Worm (Caenorhabditis elegans): ENCODE measurements around the gene pgp-8.

Gene pgp-8

ce11 chrX:10902723-10903322 lies 38.6 kb upstream of the pgp-8 start, which contains the start of gene acbp-3:
TSS of gene acbp-3 (plus strand) at chrX:10903272.
- TF ChIP-seq D1046.2 (GFP tag; IDR thresholded peaks at IDR 0.05) (no peak), fkh-10 (GFP tag; optimal IDR thresholded peaks at IDR 0.05) (no peak), aha-1 (tag) (no peak), spr-1 (tag; optimal IDR thresholded peaks at IDR 0.05) (no peak), ZK546.5 (tag; optimal IDR thresholded peaks at IDR 0.05) (no peak), daf-12 (tag; optimal IDR thresholded peaks at IDR 0.05) (no peak), unc-39 (tag; optimal IDR thresholded peaks at IDR 0.05) (no peak), attf-4 (tag; optimal IDR thresholded peaks at IDR 0.05) (no peak), zfp-2 (tag; optimal IDR thresholded peaks at IDR 0.05) (no peak), dmd-8 (GFP tag; IDR thresholded peaks at IDR 0.05) (no peak), Y5F2A.4 (GFP tag; optimal IDR thresholded peaks at IDR 0.05) (no peak)

ce11 chrX:10901766-10902165 lies 37.5 kb upstream of the pgp-8 start:
- TF ChIP-seq mep-1 (tag; optimal IDR thresholded peaks at IDR 0.05): no peak
- TF ChIP-seq tra-1 (GFP tag; IDR thresholded peaks at IDR 0.05): 0 out of 2 replicates have a peak, but pooled peaks have one; percentile 23
- TF ChIP-seq dmd-6 (GFP tag; IDR thresholded peaks at IDR 0.05): peak; percentile 79
- TF ChIP-seq gei-8 (GFP tag; optimal IDR thresholded peaks at IDR 0.05): no peak
- TF ChIP-seq aly-2 (tag; optimal IDR thresholded peaks at IDR 0.05): no peak
- peak; percentile 24 for TF ChIP-seq ztf-7 (tag; optimal IDR thresholded peaks at IDR 0.05)
- no peak for TF ChIP-seq daf-16 (GFP tag; optimal IDR thresholded peaks at IDR 0.05)
- TF ChIP-seq daf-16 (tag; optimal IDR thresholded peaks at IDR 0.05): peak; percentile 90
- no peak for TF ChIP-seq ceh-32 (tag; optimal IDR thresholded peaks at IDR 0.05; ENCODE audit: poor library complexity)
- TF ChIP-seq arid-1 (GFP tag; conservative IDR thresholded peaks at IDR 0.05): no peak
- no peak for TF ChIP-seq pha-4 (GFP tag; IDR thresholded peaks at IDR 0.05)
- no peak for TF ChIP-seq pha-4 (tag; optimal IDR thresholded peaks at IDR 0.05)
- no peak for TF ChIP-seq ces-1 (GFP tag; optimal IDR thresholded peaks at IDR 0.05)
- no peak for TF ChIP-seq nhr-111 (GFP tag; optimal IDR thresholded peaks at IDR 0.05)
- TF ChIP-seq mdt-29 (GFP tag; IDR thresholded peaks at IDR 0.05): no peak
- no peak for TF ChIP-seq rbr-2 (tag; optimal IDR thresholded peaks at IDR 0.05)
- no peak for TF ChIP-seq zip-11 (GFP tag; IDR thresholded peaks at IDR 0.05)
- TF ChIP-seq hlh-30 (tag; optimal IDR thresholded peaks at IDR 0.05; ENCODE audit: insufficient read depth): peak; percentile 66
- TF ChIP-seq set-16 (GFP tag; IDR thresholded peaks at IDR 0.05): no peak
- TF ChIP-seq duxl-1 (tag; optimal IDR thresholded peaks at IDR 0.05; ENCODE audit: poor library complexity): no peak
- no peak for TF ChIP-seq R02D3.7 (tag; optimal IDR thresholded peaks at IDR 0.05)
- TF ChIP-seq lin-39 (tag; optimal IDR thresholded peaks at IDR 0.05): no peak
- no peak for TF ChIP-seq nhr-42 (GFP tag; IDR thresholded peaks at IDR 0.05)
- TF ChIP-seq dve-1 (tag; optimal IDR thresholded peaks at IDR 0.05; ENCODE audit: insufficient read depth): peak; percentile 86
- peak; percentile 43 for TF ChIP-seq nhr-48 (tag; optimal IDR thresholded peaks at IDR 0.05)
- TF ChIP-seq snpc-4 (tag; optimal IDR thresholded peaks at IDR 0.05): no peak
- no peak for TF ChIP-seq lim-7 (GFP tag; IDR thresholded peaks at IDR 0.05)
- TF ChIP-seq spr-3 (GFP tag; optimal IDR thresholded peaks at IDR 0.05): no peak
- no peak for TF ChIP-seq ZK546.5 (tag; optimal IDR thresholded peaks at IDR 0.05)
- no peak for TF ChIP-seq F37D6.2 (tag; optimal IDR thresholded peaks at IDR 0.05)
- TF ChIP-seq nhr-28 (tag; optimal IDR thresholded peaks at IDR 0.05): peak; percentile 78
- TF ChIP-seq ceh-62 (tag; optimal IDR thresholded peaks at IDR 0.05): no peak
- TF ChIP-seq nhr-77 (tag; optimal IDR thresholded peaks at IDR 0.05): no peak
- TF ChIP-seq egl-27 (tag; optimal IDR thresholded peaks at IDR 0.05): no peak
- TF ChIP-seq ceh-44 (GFP tag; IDR thresholded peaks at IDR 0.05): no peak
- no peak for TF ChIP-seq madf-9 (GFP tag; conservative IDR thresholded peaks at IDR 0.05)
- no peak for TF ChIP-seq Y105C5A.15 (GFP tag; IDR thresholded peaks at IDR 0.05)
- TF ChIP-seq jun-1 (tag; optimal IDR thresholded peaks at IDR 0.05): no peak
- no peak for TF ChIP-seq sdz-12 (GFP tag; optimal IDR thresholded peaks at IDR 0.05)
- TF ChIP-seq F10B5.3 (tag; optimal IDR thresholded peaks at IDR 0.05): no peak
- no peak for TF ChIP-seq nhr-237 (tag; optimal IDR thresholded peaks at IDR 0.05)
- TF ChIP-seq zip-2 (tag; optimal IDR thresholded peaks at IDR 0.05): peak; percentile 24
- TF ChIP-seq spr-1 (tag; optimal IDR thresholded peaks at IDR 0.05): no peak

Measured in whole organism, L4 larva.